Worm (Caenorhabditis elegans): Measurements from ENCODE around the gene trpp-6.

trpp-6 gene

ce11 chrV:10007484-10007883 is 15.8 kb downstream of the trpp-6 start:
- no peak for TF ChIP-seq efl-1 (optimal IDR thresholded peaks at IDR 0.05)
- TF ChIP-seq efl-1 (GFP tag; optimal IDR thresholded peaks at IDR 0.05 in 1 of 2) = no peak

ce11 chrV:10011623-10012022 is 19.9 kb downstream of the trpp-6 start, which contains the start of gene lea-1:
TSS of gene lea-1 (plus strand) at chrV:10011923.
- no peak for TF ChIP-seq ceh-63 (GFP tag; optimal IDR thresholded peaks at IDR 0.05)
- no peak for TF ChIP-seq ceh-88 (GFP tag; IDR thresholded peaks at IDR 0.05)
- no peak for TF ChIP-seq fkh-10 (GFP tag; optimal IDR thresholded peaks at IDR 0.05)
- no peak for TF ChIP-seq unc-130 (tag; optimal IDR thresholded peaks at IDR 0.05)
- no peak for TF ChIP-seq lsy-2 (tag; optimal IDR thresholded peaks at IDR 0.05)
- no peak for TF ChIP-seq C34B4.2 (tag; optimal IDR thresholded peaks at IDR 0.05)
- no peak for TF ChIP-seq efl-3 (GFP tag; optimal IDR thresholded peaks at IDR 0.05)

ce11 chrV:10012639-10013038 is 20.9 kb downstream of the trpp-6 start:
- TF ChIP-seq lin-14 (GFP tag; optimal IDR thresholded peaks at IDR 0.05) (peak; percentile 42), jun-1 (tag; optimal IDR thresholded peaks at IDR 0.05) (no peak), elt-3 (tag; optimal IDR thresholded peaks at IDR 0.05) (peak in 5 of 6 experiments; percentile 71 to 98 (median 80)), nhr-77 (tag; optimal IDR thresholded peaks at IDR 0.05) (no peak), zip-4 (GFP tag; optimal IDR thresholded peaks at IDR 0.05) (no peak), blmp-1 (tag; optimal IDR thresholded peaks at IDR 0.05) (peak; percentile 65), vab-15 (tag; optimal IDR thresholded peaks at IDR 0.05) (no peak), elt-2 (tag; optimal IDR thresholded peaks at IDR 0.05) (peak; percentile 42), lin-35 (GFP tag; optimal IDR thresholded peaks at IDR 0.05) (peak in 1 of 2 experiments; percentile 33), pag-3 (tag; optimal IDR thresholded peaks at IDR 0.05; ENCODE audit: borderline replicate concordance, insufficient read depth) (peak; percentile 41)

- TF ChIP-seq nhr-47 (tag; optimal IDR thresholded peaks at IDR 0.05) (no peak), hlh-4 (tag; optimal IDR thresholded peaks at IDR 0.05) (no peak), pax-3 (tag; optimal IDR thresholded peaks at IDR 0.05) (no peak), isw-1 (GFP tag; IDR thresholded peaks at IDR 0.05) (no peak), ceh-8 (GFP tag; optimal IDR thresholded peaks at IDR 0.05) (no peak), aly-2 (tag; optimal IDR thresholded peaks at IDR 0.05) (no peak), zag-1 (tag; optimal IDR thresholded peaks at IDR 0.05) (no peak), lin-39 (tag; optimal IDR thresholded peaks at IDR 0.05) (no peak), lin-14 (GFP tag; optimal IDR thresholded peaks at IDR 0.05) (no peak), nhr-19 (GFP tag; conservative IDR thresholded peaks at IDR 0.05) (no peak), xbp-1 (tag; optimal IDR thresholded peaks at IDR 0.05) (no peak), fos-1 (tag; optimal IDR thresholded peaks at IDR 0.05) (no peak), hlh-17 (GFP tag; optimal IDR thresholded peaks at IDR 0.05; ENCODE audit: borderline replicate concordance) (no peak), elt-3 (tag; optimal IDR thresholded peaks at IDR 0.05) (no peak), snu-23 (GFP tag; optimal IDR thresholded peaks at IDR 0.05) (no peak), unc-86 (tag; optimal IDR thresholded peaks at IDR 0.05) (no peak), unc-98 (GFP tag; IDR thresholded peaks at IDR 0.05) (no peak), efl-3 (GFP tag; optimal IDR thresholded peaks at IDR 0.05) (no peak), ama-1 (optimal IDR thresholded peaks at IDR 0.05) (no peak)
Measured at ce11 chrV:10018291-10018690, 26.6 kb downstream of the trpp-6 start.

- TF ChIP-seq dpl-1 (GFP tag; optimal IDR thresholded peaks at IDR 0.05) = no peak
- TF ChIP-seq nhr-90 (tag; optimal IDR thresholded peaks at IDR 0.05; ENCODE audit: poor library complexity) = no peak
- no peak for TF ChIP-seq Y116A8C.19 (tag; optimal IDR thresholded peaks at IDR 0.05; ENCODE audit: borderline replicate concordance)
- TF ChIP-seq ceh-90 (tag; optimal IDR thresholded peaks at IDR 0.05) = no peak
- TF ChIP-seq tbx-2 (tag; optimal IDR thresholded peaks at IDR 0.05) = no peak
- TF ChIP-seq efl-3 (GFP tag; optimal IDR thresholded peaks at IDR 0.05) = no peak
- TF ChIP-seq lin-13 (GFP tag; optimal IDR thresholded peaks at IDR 0.05) = no peak
- no peak for TF ChIP-seq mep-1 (tag; optimal IDR thresholded peaks at IDR 0.05)
- TF ChIP-seq aha-1 (tag; optimal IDR thresholded peaks at IDR 0.05) = no peak
- TF ChIP-seq nhr-20 (tag; optimal IDR thresholded peaks at IDR 0.05) = no peak
- TF ChIP-seq lsy-2 (tag; optimal IDR thresholded peaks at IDR 0.05) = no peak
- no peak for TF ChIP-seq lir-3 (tag; optimal IDR thresholded peaks at IDR 0.05; ENCODE audit: poor library complexity)
- no peak for TF ChIP-seq nhr-76 (tag; optimal IDR thresholded peaks at IDR 0.05)
- TF ChIP-seq unc-62 (GFP tag; optimal IDR thresholded peaks at IDR 0.05) = no peak
- no peak for TF ChIP-seq ceh-63 (GFP tag; optimal IDR thresholded peaks at IDR 0.05)
Measured at ce11 chrV:10019083-10019624, 27.5 kb downstream of the trpp-6 start.
